Worm (Caenorhabditis elegans) whole organism, L1 larva: ENCODE results near the gene best-17.

ENCODE experiments used
- C34B4.2 ChIP-seq: sonication (generic microtip); optimal IDR thresholded peaks from 2 replicates; lab custom pipeline; 2017; ENCODE audit warnings: mild to moderate bottlenecking, missing genetic modification characterization, missing compliant biosample characterization
- F16B12.6 ChIP-seq: fragments of 150-350 bp; optimal IDR thresholded peaks from 2 replicates; lab custom pipeline; 2014; ENCODE audit warnings: missing biosample characterization, missing genetic modification characterization
- alr-1 ChIP-seq: fragments of 200-800 bp; sonication (Bioruptor generic); optimal IDR thresholded peaks from 2 replicates; lab custom pipeline; 2018; ENCODE audit warnings: borderline replicate concordance, mild to moderate bottlenecking, missing genetic modification characterization, missing compliant biosample characterization
- ces-1 ChIP-seq: fragments of 150-350 bp; optimal IDR thresholded peaks from 2 replicates; lab custom pipeline; 2014; ENCODE audit warnings: missing biosample characterization, missing genetic modification reagents, missing genetic modification characterization
- fkh-10 ChIP-seq: sonication (generic microtip); optimal IDR thresholded peaks from 2 replicates; lab custom pipeline; 2017; ENCODE audit warnings: missing biosample characterization, missing genetic modification reagents, missing genetic modification characterization
- fos-1 ChIP-seq: fragments of 150-350 bp; optimal IDR thresholded peaks from 2 replicates; lab custom pipeline; 2014; ENCODE audit warnings: missing biosample characterization, missing genetic modification characterization
- lin-15B ChIP-seq: fragments of 150-350 bp; sonication (generic microtip); optimal IDR thresholded peaks from 3 replicates; lab custom pipeline; 2014; ENCODE audit warnings: missing biosample characterization, missing genetic modification characterization
- lin-35 ChIP-seq, 2 experiments: fragments of 150-350 bp; optimal IDR thresholded peaks; 2 replicates each; lab custom pipeline; 2014; ENCODE audit warnings: missing biosample characterization in 2 of 2, missing genetic modification characterization in 2 of 2, missing genetic modification reagents in 2 of 2
- nhr-12 ChIP-seq: sonication (generic microtip); optimal IDR thresholded peaks from 2 replicates; lab custom pipeline; 2017; ENCODE audit warnings: missing biosample characterization, missing genetic modification characterization
- nhr-19 ChIP-seq: fragments of 200-800 bp; sonication (Bioruptor generic); conservative IDR thresholded peaks from 2 replicates; pipeline ENCODE4 v1.3.6; 2022; ENCODE audit warnings: missing genetic modification characterization, missing compliant biosample characterization
- nhr-28 ChIP-seq: fragments of 150-350 bp; optimal IDR thresholded peaks from 2 replicates; lab custom pipeline; 2014; ENCODE audit warnings: missing biosample characterization, missing genetic modification characterization
- nhr-76 ChIP-seq: sonication (generic microtip); optimal IDR thresholded peaks from 2 replicates; lab custom pipeline; 2017; ENCODE audit warnings: missing biosample characterization, missing genetic modification characterization
- snpc-4 ChIP-seq: fragments of 150-350 bp; optimal IDR thresholded peaks from 2 replicates; lab custom pipeline; 2014; ENCODE audit warnings: missing biosample characterization, missing genetic modification characterization
- ztf-4 ChIP-seq: fragments of 150-350 bp; optimal IDR thresholded peaks from 2 replicates; lab custom pipeline; 2014; ENCODE audit warnings: missing biosample characterization, missing genetic modification characterization

- TF ChIP-seq lin-35 (GFP tag; optimal IDR thresholded peaks at IDR 0.05; lab: Kevin White, UChicago) (no peak), snpc-4 (tag; lab: Kevin White, UChicago) (no peak), alr-1 (tag; lab: Kevin White, UChicago) (no peak), ces-1 (GFP tag; lab: Kevin White, UChicago) (no peak), nhr-19 (GFP tag; lab: Robert Waterston, UW) (no peak), ztf-4 (tag; lab: Kevin White, UChicago) (no peak), fos-1 (tag; lab: Kevin White, UChicago) (no peak), nhr-28 (tag; lab: Kevin White, UChicago) (no peak), nhr-76 (tag; lab: Kevin White, UChicago) (no peak), F16B12.6 (tag; lab: Kevin White, UChicago) (no peak), lin-15B (no peak), fkh-10 (no peak), C34B4.2 (tag; lab: Kevin White, UChicago) (no peak), nhr-12 (tag; lab: Kevin White, UChicago) (no peak)
Measured at ce11 chrIII:649935-650334, 40.5 kb upstream of the best-17 start.
